Worm (Caenorhabditis elegans) whole organism, L3 larva: ENCODE results near the gene K07B1.7.

Source experiments
- egl-27 ChIP-seq: sonication (generic microtip); optimal IDR thresholded peaks from 4 replicates; lab custom pipeline; 2017; ENCODE audit warnings: missing biosample characterization, missing genetic modification reagents, missing genetic modification characterization
- elt-1 ChIP-seq: fragments of 150-350 bp; optimal IDR thresholded peaks from 2 replicates; lab custom pipeline; 2014; ENCODE audit warnings: missing biosample characterization, missing genetic modification characterization
- fkh-10 ChIP-seq: sonication (generic microtip); optimal IDR thresholded peaks from 2 replicates; lab custom pipeline; 2017; ENCODE audit warnings: missing biosample characterization, missing genetic modification reagents, missing genetic modification characterization
- pha-4 ChIP-seq: fragments of 150-350 bp; optimal IDR thresholded peaks from 2 replicates; lab custom pipeline; 2014; ENCODE audit warnings: missing biosample characterization, missing genetic modification reagents, missing genetic modification characterization
- zag-1 ChIP-seq: fragments of 150-350 bp; optimal IDR thresholded peaks from 2 replicates; lab custom pipeline; 2014; ENCODE audit warnings: missing biosample characterization, missing genetic modification characterization
- ztf-11 ChIP-seq: fragments of 150-350 bp; optimal IDR thresholded peaks from 2 replicates; lab custom pipeline; 2014; ENCODE audit warnings: missing biosample characterization, missing genetic modification characterization

- TF ChIP-seq fkh-10 (GFP tag; lab: Kevin White, UChicago) (no peak), elt-1 (tag; lab: Kevin White, UChicago) (peak; percentile 22), egl-27 (tag; lab: Kevin White, UChicago) (peak; percentile 29), pha-4 (no peak), zag-1 (no peak), ztf-11 (tag; lab: Kevin White, UChicago) (no peak)
Observed at ce11 chrV:9318046-9318445, 28.7 kb downstream of the K07B1.7 start, which contains the start of gene kvs-3.
